Worm (Caenorhabditis elegans): ENCODE measurements around the gene bas-1.

Gene bas-1

ce11 chrIII:5601999-5602398, 10.1 kb upstream of the bas-1 start:
- TF ChIP-seq mab-5 (tag; optimal IDR thresholded peaks at IDR 0.05) (no peak), drap-1 (GFP tag; optimal IDR thresholded peaks at IDR 0.05) (peak; percentile 97), cnd-1 (tag; optimal IDR thresholded peaks at IDR 0.05) (peak; percentile 97), ceh-83 (GFP tag; optimal IDR thresholded peaks at IDR 0.05) (peak; percentile 98), elt-1 (tag; optimal IDR thresholded peaks at IDR 0.05; ENCODE audit: borderline replicate concordance, insufficient read depth) (no peak), blmp-1 (tag; optimal IDR thresholded peaks at IDR 0.05) (no peak), zip-8 (tag; optimal IDR thresholded peaks at IDR 0.05) (no peak), mls-2 (tag; optimal IDR thresholded peaks at IDR 0.05) (peak; percentile 97), tbx-8 (GFP tag; optimal IDR thresholded peaks at IDR 0.05) (peak; percentile 96), lin-32 (GFP tag; optimal IDR thresholded peaks at IDR 0.05) (peak; percentile 94), ces-1 (GFP tag; optimal IDR thresholded peaks at IDR 0.05) (no peak), ceh-43 (GFP tag; optimal IDR thresholded peaks at IDR 0.05) (peak; percentile 89), nhr-12 (tag; optimal IDR thresholded peaks at IDR 0.05) (no peak), ztf-11 (tag; optimal IDR thresholded peaks at IDR 0.05) (peak; percentile 70), nhr-76 (tag; optimal IDR thresholded peaks at IDR 0.05) (peak; percentile 47), snpc-4 (tag; optimal IDR thresholded peaks at IDR 0.05) (no peak), sem-2 (GFP tag; optimal IDR thresholded peaks at IDR 0.05) (peak; percentile 96), lin-13 (tag; optimal IDR thresholded peaks at IDR 0.05) (peak; percentile 87), hlh-1 (tag; optimal IDR thresholded peaks at IDR 0.05) (peak; percentile 70), nhr-237 (tag; optimal IDR thresholded peaks at IDR 0.05) (peak; percentile 12), nhr-2 (tag; optimal IDR thresholded peaks at IDR 0.05) (no peak), M03D4.4 (tag; optimal IDR thresholded peaks at IDR 0.05) (peak; percentile 97), ceh-39 (tag; optimal IDR thresholded peaks at IDR 0.05) (no peak), mep-1 (tag; optimal IDR thresholded peaks at IDR 0.05) (peak; percentile 47), nhr-28 (tag; optimal IDR thresholded peaks at IDR 0.05) (peak; percentile 70), ham-2 (GFP tag; optimal IDR thresholded peaks at IDR 0.05) (peak; percentile 94), elt-3 (tag; optimal IDR thresholded peaks at IDR 0.05) (no peak), unc-120 (tag; optimal IDR thresholded peaks at IDR 0.05; ENCODE audit: poor library complexity, severe bottlenecking) (peak; percentile 84), bed-3 (GFP tag; optimal IDR thresholded peaks at IDR 0.05) (peak; percentile 86), unc-62 (GFP tag; optimal IDR thresholded peaks at IDR 0.05) (peak; percentile 30), flh-1 (GFP tag; optimal IDR thresholded peaks at IDR 0.05) (peak; percentile 92), unc-39 (tag; optimal IDR thresholded peaks at IDR 0.05) (peak; percentile 70), sptf-1 (tag; optimal IDR thresholded peaks at IDR 0.05) (peak; percentile 96), lsy-2 (tag; optimal IDR thresholded peaks at IDR 0.05) (peak; percentile 42), pha-4 (tag; optimal IDR thresholded peaks at IDR 0.05) (peak; percentile 95)

ce11 chrIII:5603439-5603986, 8.6 kb upstream of the bas-1 start, which contains the start of gene madf-11:
Gene madf-11, minus strand, starts transcription at chrIII:5603489.
- TF ChIP-seq sptf-1 (tag; optimal IDR thresholded peaks at IDR 0.05), result peak; percentile 58
- no peak for TF ChIP-seq lin-32 (GFP tag; optimal IDR thresholded peaks at IDR 0.05)
- peak; percentile 3 for TF ChIP-seq hlh-1 (tag; optimal IDR thresholded peaks at IDR 0.05)
- no peak for TF ChIP-seq lin-13 (tag; optimal IDR thresholded peaks at IDR 0.05)
- TF ChIP-seq blmp-1 (tag; optimal IDR thresholded peaks at IDR 0.05), result no peak
- no peak for TF ChIP-seq tbx-8 (GFP tag; optimal IDR thresholded peaks at IDR 0.05)
- no peak for TF ChIP-seq unc-39 (tag; optimal IDR thresholded peaks at IDR 0.05)
- no peak for TF ChIP-seq snpc-4 (tag; optimal IDR thresholded peaks at IDR 0.05)
- peak; percentile 17 for TF ChIP-seq M03D4.4 (tag; optimal IDR thresholded peaks at IDR 0.05)
- no peak for TF ChIP-seq sem-2 (GFP tag; optimal IDR thresholded peaks at IDR 0.05)
- no peak for TF ChIP-seq ztf-11 (tag; optimal IDR thresholded peaks at IDR 0.05)
- no peak for TF ChIP-seq nhr-2 (tag; optimal IDR thresholded peaks at IDR 0.05)
- TF ChIP-seq ceh-83 (GFP tag; optimal IDR thresholded peaks at IDR 0.05), result no peak
- peak; percentile 60 for TF ChIP-seq ham-2 (GFP tag; optimal IDR thresholded peaks at IDR 0.05)
- TF ChIP-seq unc-62 (GFP tag; optimal IDR thresholded peaks at IDR 0.05), result no peak
- peak; percentile 31 for TF ChIP-seq unc-120 (tag; optimal IDR thresholded peaks at IDR 0.05; ENCODE audit: poor library complexity, severe bottlenecking)
- no peak for TF ChIP-seq ceh-43 (GFP tag; optimal IDR thresholded peaks at IDR 0.05)
- TF ChIP-seq ces-1 (GFP tag; optimal IDR thresholded peaks at IDR 0.05), result no peak
- TF ChIP-seq lsy-2 (tag; optimal IDR thresholded peaks at IDR 0.05), result peak; percentile 49
- no peak for TF ChIP-seq elt-1 (tag; optimal IDR thresholded peaks at IDR 0.05; ENCODE audit: borderline replicate concordance, insufficient read depth)
- no peak for TF ChIP-seq cnd-1 (tag; optimal IDR thresholded peaks at IDR 0.05)
- no peak for TF ChIP-seq zip-8 (tag; optimal IDR thresholded peaks at IDR 0.05)
- TF ChIP-seq drap-1 (GFP tag; optimal IDR thresholded peaks at IDR 0.05), result no peak
- no peak for TF ChIP-seq nhr-28 (tag; optimal IDR thresholded peaks at IDR 0.05)
- TF ChIP-seq mls-2 (tag; optimal IDR thresholded peaks at IDR 0.05), result no peak
- peak; percentile 72 for TF ChIP-seq ceh-39 (tag; optimal IDR thresholded peaks at IDR 0.05)
- TF ChIP-seq nhr-237 (tag; optimal IDR thresholded peaks at IDR 0.05), result peak; percentile 34
- TF ChIP-seq mab-5 (tag; optimal IDR thresholded peaks at IDR 0.05), result no peak
- peak; percentile 71 for TF ChIP-seq pha-4 (tag; optimal IDR thresholded peaks at IDR 0.05)
- TF ChIP-seq bed-3 (GFP tag; optimal IDR thresholded peaks at IDR 0.05), result no peak
- TF ChIP-seq nhr-12 (tag; optimal IDR thresholded peaks at IDR 0.05), result no peak
- no peak for TF ChIP-seq flh-1 (GFP tag; optimal IDR thresholded peaks at IDR 0.05)
- no peak for TF ChIP-seq elt-3 (tag; optimal IDR thresholded peaks at IDR 0.05)
- TF ChIP-seq mep-1 (tag; optimal IDR thresholded peaks at IDR 0.05), result peak; percentile 36
- no peak for TF ChIP-seq nhr-76 (tag; optimal IDR thresholded peaks at IDR 0.05)
